ENCODE assay signal across 1 fruit fly cellular context in genomic region chr3L:22262797-22263423, dm6.
A peak's percentile ranks its signal among the peaks of the same experiment; 100 is the strongest.
TF ChIP-seq lines count a peak whose summit lies in the region.

Gene Rich, minus strand, starts transcription at chr3L:22262921.
Gene Ddx1, plus strand, starts transcription at chr3L:22263369.

TF ChIP-seq in whole organism, embryonic, 481 proteins besides CTCF, POLR2A, EP300 and RAD21 (continued from another document and continues in another):
- TF ChIP-seq CG9609 (GFP tag; optimal IDR thresholded peaks at IDR 0.05; lab: Kevin White, UChicago) (peak; percentile 36), CG2129 (GFP tag; IDR thresholded peaks at IDR 0.05; lab: Robert Waterston, UW; ENCODE audit: partially characterized antibody) (no peak), repo (GFP tag; optimal IDR thresholded peaks at IDR 0.05; lab: Kevin White, UChicago) (no peak), CG3407 (GFP tag; optimal IDR thresholded peaks at IDR 0.05; lab: Kevin White, UChicago) (no peak), CG7963 (GFP tag; IDR thresholded peaks at IDR 0.05; lab: Robert Waterston, UW; ENCODE audit: partially characterized antibody) (no peak), sqz (GFP tag; optimal IDR thresholded peaks at IDR 0.05; lab: Kevin White, UChicago) (no peak), Ada2b (GFP tag; IDR thresholded peaks at IDR 0.05; lab: Robert Waterston, UW) (no peak), dm (GFP tag; optimal IDR thresholded peaks at IDR 0.05; lab: Kevin White, UChicago) (peak; percentile 31), CG15514 (GFP tag; optimal IDR thresholded peaks at IDR 0.05; lab: Kevin White, UChicago) (peak; percentile 98), YL-1 (GFP tag; optimal IDR thresholded peaks at IDR 0.05; lab: Kevin White, UChicago) (peak; percentile 65), sens-2 (GFP tag; IDR thresholded peaks at IDR 0.05; lab: Robert Waterston, UW) (peak; percentile 55; the same call in 1 of the 2 replicates), caup (GFP tag; optimal IDR thresholded peaks at IDR 0.05; lab: Kevin White, UChicago; ENCODE audit: severe bottlenecking) (peak; percentile 50), ap (GFP tag; IDR thresholded peaks at IDR 0.05; lab: Robert Waterston, UW) (no peak), Hsf (GFP tag; optimal IDR thresholded peaks at IDR 0.05; lab: Kevin White, UChicago) (peak; percentile 57), Lpt (GFP tag; optimal IDR thresholded peaks at IDR 0.05; lab: Kevin White, UChicago) (no peak), Opbp (GFP tag; IDR thresholded peaks at IDR 0.05; lab: Robert Waterston, UW; ENCODE audit: partially characterized antibody) (no peak), CG33213 (GFP tag; optimal IDR thresholded peaks at IDR 0.05; lab: Kevin White, UChicago) (no peak), ci (GFP tag; IDR thresholded peaks at IDR 0.05; lab: Robert Waterston, UW) (0 out of 3 replicates have a peak, but pooled peaks have one; percentile 31), CG10321 (GFP tag; IDR thresholded peaks at IDR 0.05; lab: Robert Waterston, UW) (no peak), lov (optimal IDR thresholded peaks at IDR 0.05; lab: Kevin White, UChicago) (no peak), lov (GFP tag; IDR thresholded peaks at IDR 0.05; lab: Robert Waterston, UW) (no peak), ken (GFP tag; IDR thresholded peaks at IDR 0.05; lab: Robert Waterston, UW) (0 out of 3 replicates have a peak, but pooled peaks have one; percentile 9), slou (GFP tag; optimal IDR thresholded peaks at IDR 0.05; lab: Kevin White, UChicago) (peak; percentile 18), vvl (GFP tag; IDR thresholded peaks at IDR 0.05; lab: Robert Waterston, UW) (no peak; the same call in 1 of the 2 replicates), kni (GFP tag; optimal IDR thresholded peaks at IDR 0.05; lab: Kevin White, UChicago) (peak; percentile 90), CG8944 (GFP tag; optimal IDR thresholded peaks at IDR 0.05; lab: Kevin White, UChicago) (peak; percentile 22), Hr78 (GFP tag; optimal IDR thresholded peaks at IDR 0.05; lab: Kevin White, UChicago) (no peak), CG4424 (GFP tag; optimal IDR thresholded peaks at IDR 0.05; lab: Kevin White, UChicago) (peak; percentile 67), en (GFP tag; optimal IDR thresholded peaks at IDR 0.05; lab: Kevin White, UChicago) (no peak), slp2 (GFP tag; optimal IDR thresholded peaks at IDR 0.05; lab: Kevin White, UChicago) (peak; percentile 2), hb (GFP tag; IDR thresholded peaks at IDR 0.05; lab: Robert Waterston, UW; ENCODE audit: partially characterized antibody) (no peak), CG3163 (GFP tag; optimal IDR thresholded peaks at IDR 0.05; lab: Kevin White, UChicago) (no peak), gsb (GFP tag; IDR thresholded peaks at IDR 0.05; lab: Robert Waterston, UW) (no peak), CG6765 (GFP tag; optimal IDR thresholded peaks at IDR 0.05; lab: Kevin White, UChicago) (no peak), CG12071 (GFP tag; optimal IDR thresholded peaks at IDR 0.05; lab: Kevin White, UChicago) (no peak), Hmx (GFP tag; optimal IDR thresholded peaks at IDR 0.05; lab: Kevin White, UChicago) (peak; percentile 9), fd96Cb (tag; optimal IDR thresholded peaks at IDR 0.05; lab: Kevin White, UChicago) (peak; percentile 42), bab2 (GFP tag; optimal IDR thresholded peaks at IDR 0.05; lab: Kevin White, UChicago) (peak; percentile 21), CG14667 (GFP tag; IDR thresholded peaks at IDR 0.05; lab: Robert Waterston, UW) (no peak), mam (GFP tag; optimal IDR thresholded peaks at IDR 0.05; lab: Kevin White, UChicago) (peak; percentile 33), CG1647 (GFP tag; optimal IDR thresholded peaks at IDR 0.05; lab: Kevin White, UChicago) (peak; percentile 26), CG1529 (GFP tag; optimal IDR thresholded peaks at IDR 0.05; lab: Kevin White, UChicago) (peak; percentile 42), exex (tag; optimal IDR thresholded peaks at IDR 0.05; lab: Kevin White, UChicago) (no peak), Gsc (GFP tag; IDR thresholded peaks at IDR 0.05; lab: Robert Waterston, UW) (no peak), ham (GFP tag; IDR thresholded peaks at IDR 0.05; lab: Robert Waterston, UW) (no peak), CG42726 (GFP tag; IDR thresholded peaks at IDR 0.05; lab: Robert Waterston, UW; ENCODE audit: partially characterized antibody) (no peak), Dref (GFP tag; IDR thresholded peaks at IDR 0.05; lab: Robert Waterston, UW) (peak; percentile 26; the same call in 1 of the 2 replicates), Nf-YC (tag; optimal IDR thresholded peaks at IDR 0.05; lab: Kevin White, UChicago) (no peak), CG10267 (tag; optimal IDR thresholded peaks at IDR 0.05; lab: Kevin White, UChicago) (peak; percentile 96), peb (GFP tag; IDR thresholded peaks at IDR 0.05; lab: Robert Waterston, UW) (no peak), CG12744 (GFP tag; optimal IDR thresholded peaks at IDR 0.05; lab: Kevin White, UChicago) (no peak), Sry-β (GFP tag; optimal IDR thresholded peaks at IDR 0.05; lab: Kevin White, UChicago) (peak; percentile 97), NFAT (GFP tag; IDR thresholded peaks at IDR 0.05; lab: Robert Waterston, UW) (no peak; the same call in 1 of the 2 replicates), Poxn (GFP tag; IDR thresholded peaks at IDR 0.05; lab: Robert Waterston, UW) (no peak), CG2875 (GFP tag; optimal IDR thresholded peaks at IDR 0.05; lab: Kevin White, UChicago) (no peak), bcd (GFP tag; optimal IDR thresholded peaks at IDR 0.05; lab: Kevin White, UChicago) (peak; percentile 62), CG15073 (GFP tag; optimal IDR thresholded peaks at IDR 0.05; lab: Kevin White, UChicago) (no peak), CG7928 (GFP tag; optimal IDR thresholded peaks at IDR 0.05; lab: Kevin White, UChicago) (no peak), CG4328 (GFP tag; optimal IDR thresholded peaks at IDR 0.05; lab: Kevin White, UChicago) (peak; percentile 3), az2 (GFP tag; optimal IDR thresholded peaks at IDR 0.05; lab: Kevin White, UChicago) (peak; percentile 44), CG6854 (GFP tag; optimal IDR thresholded peaks at IDR 0.05; lab: Kevin White, UChicago) (no peak), phol (tag; optimal IDR thresholded peaks at IDR 0.05; lab: Kevin White, UChicago) (peak; percentile 60), CG9876 (GFP tag; optimal IDR thresholded peaks at IDR 0.05; lab: Kevin White, UChicago) (no peak), fd102C (GFP tag; optimal IDR thresholded peaks at IDR 0.05; lab: Kevin White, UChicago) (no peak), ERR (GFP tag; optimal IDR thresholded peaks at IDR 0.05; lab: Kevin White, UChicago) (no peak), CG10366 (GFP tag; IDR thresholded peaks at IDR 0.05; lab: Robert Waterston, UW) (peak; percentile 15; the same call in 1 of the 2 replicates), gcm2 (GFP tag; optimal IDR thresholded peaks at IDR 0.05; lab: Kevin White, UChicago) (peak; percentile 44), emc (GFP tag; optimal IDR thresholded peaks at IDR 0.05; lab: Kevin White, UChicago) (no peak), Six4 (GFP tag; optimal IDR thresholded peaks at IDR 0.05; lab: Kevin White, UChicago) (no peak), Xrp1 (GFP tag; IDR thresholded peaks at IDR 0.05; lab: Robert Waterston, UW) (peak; percentile 38; the same call in 1 of the 2 replicates), zen2 (GFP tag; IDR thresholded peaks at IDR 0.05; lab: Robert Waterston, UW; ENCODE audit: partially characterized antibody) (no peak; the same call in 2 of the 3 replicates), unpg (GFP tag; optimal IDR thresholded peaks at IDR 0.05; lab: Kevin White, UChicago) (no peak), so (GFP tag; IDR thresholded peaks at IDR 0.05; lab: Robert Waterston, UW) (no peak), CG8924 (tag; optimal IDR thresholded peaks at IDR 0.05; lab: Kevin White, UChicago) (peak; percentile 55), hth (optimal IDR thresholded peaks at IDR 0.05; lab: Kevin White, UChicago) (no peak), CG17359 (tag; optimal IDR thresholded peaks at IDR 0.05; lab: Kevin White, UChicago) (no peak), CG8765 (GFP tag; IDR thresholded peaks at IDR 0.05; lab: Robert Waterston, UW) (no peak; the same call in 1 of the 2 replicates), Bdp1 (GFP tag; optimal IDR thresholded peaks at IDR 0.05; lab: Kevin White, UChicago) (no peak), CG8478 (optimal IDR thresholded peaks at IDR 0.05; lab: Kevin White, UChicago) (no peak), CG1602 (GFP tag; optimal IDR thresholded peaks at IDR 0.05; lab: Kevin White, UChicago) (peak; percentile 46), nerfin-1 (tag; optimal IDR thresholded peaks at IDR 0.05; lab: Kevin White, UChicago) (peak; percentile 95), pfk (GFP tag; optimal IDR thresholded peaks at IDR 0.05; lab: Kevin White, UChicago) (no peak), Fer2 (tag; optimal IDR thresholded peaks at IDR 0.05; lab: Kevin White, UChicago) (no peak), CG11560 (tag; IDR thresholded peaks at IDR 0.05; lab: Robert Waterston, UW) (no peak), Sox100B (GFP tag; optimal IDR thresholded peaks at IDR 0.05; lab: Kevin White, UChicago) (no peak), ase (GFP tag; IDR thresholded peaks at IDR 0.05; lab: Robert Waterston, UW) (no peak), jumu (GFP tag; optimal IDR thresholded peaks at IDR 0.05; lab: Kevin White, UChicago) (peak; percentile 32), CG12155 (GFP tag; optimal IDR thresholded peaks at IDR 0.05; lab: Kevin White, UChicago) (peak; percentile 48), chif (GFP tag; optimal IDR thresholded peaks at IDR 0.05; lab: Kevin White, UChicago) (peak in 1 of 2 experiments; percentile 36), CG8281 (tag; optimal IDR thresholded peaks at IDR 0.05; lab: Kevin White, UChicago) (no peak), Eip74EF (GFP tag; optimal IDR thresholded peaks at IDR 0.05; lab: Kevin White, UChicago) (no peak), schlank (tag; optimal IDR thresholded peaks at IDR 0.05; lab: Kevin White, UChicago) (no peak), aop (GFP tag; IDR thresholded peaks at IDR 0.05; lab: Robert Waterston, UW) (no peak), Sox102F (GFP tag; optimal IDR thresholded peaks at IDR 0.05; lab: Kevin White, UChicago) (no peak), lbe (GFP tag; optimal IDR thresholded peaks at IDR 0.05; lab: Kevin White, UChicago) (peak; percentile 49), danr (GFP tag; IDR thresholded peaks at IDR 0.05; lab: Robert Waterston, UW) (no peak), tup (GFP tag; optimal IDR thresholded peaks at IDR 0.05; lab: Kevin White, UChicago) (no peak), E2f1 (GFP tag; IDR thresholded peaks at IDR 0.05; lab: Robert Waterston, UW) (no peak), CG13123 (GFP tag; optimal IDR thresholded peaks at IDR 0.05; lab: Kevin White, UChicago) (peak; percentile 33), Taf1 (GFP tag; IDR thresholded peaks at IDR 0.05; lab: Robert Waterston, UW) (no peak), dmrt99B (tag; optimal IDR thresholded peaks at IDR 0.05; lab: Kevin White, UChicago) (no peak), sisA (GFP tag; IDR thresholded peaks at IDR 0.05; lab: Robert Waterston, UW) (no peak), Nf-YB (GFP tag; optimal IDR thresholded peaks at IDR 0.05; lab: Kevin White, UChicago) (peak; percentile 35), Hr3 (GFP tag; optimal IDR thresholded peaks at IDR 0.05; lab: Kevin White, UChicago) (peak; percentile 69), z (GFP tag; IDR thresholded peaks at IDR 0.05; lab: Robert Waterston, UW) (no peak), CG5180 (GFP tag; optimal IDR thresholded peaks at IDR 0.05; lab: Kevin White, UChicago) (no peak), dmrt11E (tag; optimal IDR thresholded peaks at IDR 0.05; lab: Kevin White, UChicago) (peak; percentile 55), corto (GFP tag; optimal IDR thresholded peaks at IDR 0.05; lab: Kevin White, UChicago) (peak; percentile 26), CG4360 (GFP tag; IDR thresholded peaks at IDR 0.05; lab: Robert Waterston, UW) (no peak), kay (GFP tag; optimal IDR thresholded peaks at IDR 0.05; lab: Kevin White, UChicago) (no peak), al (GFP tag; IDR thresholded peaks at IDR 0.05; lab: Robert Waterston, UW) (no peak), jing (GFP tag; optimal IDR thresholded peaks at IDR 0.05; lab: Kevin White, UChicago) (no peak), knrl (GFP tag; IDR thresholded peaks at IDR 0.05; lab: Robert Waterston, UW; ENCODE audit: partially characterized antibody) (no peak), inv (GFP tag; IDR thresholded peaks at IDR 0.05; lab: Robert Waterston, UW; ENCODE audit: partially characterized antibody) (no peak), run (tag; optimal IDR thresholded peaks at IDR 0.05; lab: Kevin White, UChicago) (no peak), Xbp1 (GFP tag; optimal IDR thresholded peaks at IDR 0.05; lab: Kevin White, UChicago) (peak; percentile 49), Dad (GFP tag; optimal IDR thresholded peaks at IDR 0.05; lab: Kevin White, UChicago) (peak; percentile 41), sima (GFP tag; optimal IDR thresholded peaks at IDR 0.05; lab: Kevin White, UChicago) (no peak), CG13287 (GFP tag; IDR thresholded peaks at IDR 0.05; lab: Robert Waterston, UW; ENCODE audit: partially characterized antibody) (peak; percentile 29; the same call in 1 of the 2 replicates), CG34224 (GFP tag; IDR thresholded peaks at IDR 0.05; lab: Robert Waterston, UW; ENCODE audit: partially characterized antibody) (no peak), her (GFP tag; optimal IDR thresholded peaks at IDR 0.05; lab: Kevin White, UChicago) (no peak), h (optimal IDR thresholded peaks at IDR 0.05; lab: Kevin White, UChicago) (no peak), gro (GFP tag; optimal IDR thresholded peaks at IDR 0.05; lab: Kevin White, UChicago) (no peak), klu (GFP tag; IDR thresholded peaks at IDR 0.05; lab: Robert Waterston, UW) (peak; percentile 22; the same call in 1 of the 2 replicates), Elba2 (GFP tag; optimal IDR thresholded peaks at IDR 0.05; lab: Kevin White, UChicago) (no peak), tx (GFP tag; optimal IDR thresholded peaks at IDR 0.05; lab: Kevin White, UChicago) (no peak), zf30C (GFP tag; optimal IDR thresholded peaks at IDR 0.05; lab: Kevin White, UChicago) (no peak), CG15479 (GFP tag; optimal IDR thresholded peaks at IDR 0.05; lab: Kevin White, UChicago) (no peak), CG11456 (GFP tag; IDR thresholded peaks at IDR 0.05; lab: Robert Waterston, UW) (peak; percentile 6; the same call in 1 of the 3 replicates), sob (GFP tag; IDR thresholded peaks at IDR 0.05; lab: Robert Waterston, UW) (peak; percentile 78), bsh (GFP tag; optimal IDR thresholded peaks at IDR 0.05; lab: Kevin White, UChicago) (peak in 1 of 2 experiments; percentile 39), oc (tag; optimal IDR thresholded peaks at IDR 0.05; lab: Kevin White, UChicago) (no peak), Adf1 (GFP tag; IDR thresholded peaks at IDR 0.05; lab: Robert Waterston, UW) (no peak), NfI (GFP tag; optimal IDR thresholded peaks at IDR 0.05; lab: Kevin White, UChicago) (peak; percentile 58)
